Fruit fly (Drosophila melanogaster) whole organism, embryonic: Measurements from ENCODE around the gene glu.

Source experiments
- Bgb ChIP-seq: fragments of 200-800 bp; sonication (Bioruptor generic); IDR thresholded peaks from 2 replicates; pipeline ENCODE4 v1.3.6; 2022; ENCODE audit warnings: missing biosample characterization, missing genetic modification characterization; ENCODE audit not compliant: partially characterized antibody
- CG10147 ChIP-seq: fragments of 200-800 bp; sonication (Bioruptor generic); optimal IDR thresholded peaks from 2 replicates; lab custom pipeline; 2019; ENCODE audit warnings: missing biosample characterization, mild to moderate bottlenecking, missing genetic modification characterization, moderate library complexity
- CG10565 ChIP-seq: fragments of 200-800 bp; sonication (Bioruptor generic); optimal IDR thresholded peaks from 3 replicates; lab custom pipeline; 2016; ENCODE audit warnings: missing biosample characterization, mild to moderate bottlenecking, missing genetic modification characterization
- CG10654 ChIP-seq: fragments of 200-800 bp; sonication (Bioruptor generic); optimal IDR thresholded peaks from 2 replicates; lab custom pipeline; 2016; ENCODE audit warnings: missing biosample characterization, missing genetic modification characterization
- CG10979 ChIP-seq: fragments of 200-800 bp; sonication (Bioruptor generic); optimal IDR thresholded peaks from 2 replicates; lab custom pipeline; 2018; ENCODE audit warnings: missing biosample characterization, mild to moderate bottlenecking, missing genetic modification characterization, moderate library complexity
- CG11093 ChIP-seq: fragments of 200-800 bp; sonication (Bioruptor generic); IDR thresholded peaks from 3 replicates; pipeline ENCODE4 v1.3.6; 2022; ENCODE audit warnings: missing biosample characterization, missing genetic modification characterization
- CG11504 ChIP-seq: fragments of 200-800 bp; sonication (Bioruptor generic); optimal IDR thresholded peaks from 3 replicates; lab custom pipeline; 2019; ENCODE audit warnings: missing biosample characterization, mild to moderate bottlenecking, missing genetic modification characterization, moderate library complexity
- CG11696 ChIP-seq: fragments of 200-800 bp; sonication (Bioruptor generic); IDR thresholded peaks from 2 replicates; pipeline ENCODE4 v1.3.6; 2022; ENCODE audit warnings: missing biosample characterization, missing genetic modification characterization
- CG12104 ChIP-seq: fragments of 200-800 bp; sonication (Bioruptor generic); optimal IDR thresholded peaks from 3 replicates; lab custom pipeline; 2016; ENCODE audit warnings: missing biosample characterization, missing genetic modification characterization
- CG12391 ChIP-seq: fragments of 200-800 bp; sonication (Bioruptor generic); optimal IDR thresholded peaks from 3 replicates; lab custom pipeline; 2018; ENCODE audit warnings: missing biosample characterization, mild to moderate bottlenecking, missing genetic modification characterization, moderate library complexity
- CG16813 ChIP-seq: fragments of 200-800 bp; sonication (Bioruptor generic); IDR thresholded peaks from 3 replicates; pipeline ENCODE4 v1.3.6; 2022; ENCODE audit warnings: missing biosample characterization, missing genetic modification characterization; ENCODE audit not compliant: partially characterized antibody
- CG17802 ChIP-seq: fragments of 200-800 bp; sonication (Bioruptor generic); optimal IDR thresholded peaks from 2 replicates; lab custom pipeline; 2018; ENCODE audit warnings: missing biosample characterization, mild to moderate bottlenecking, missing genetic modification characterization, moderate library complexity
- CG17912 ChIP-seq: fragments of 200-800 bp; sonication (Bioruptor generic); optimal IDR thresholded peaks from 2 replicates; lab custom pipeline; 2018; ENCODE audit warnings: missing biosample characterization, mild to moderate bottlenecking, missing genetic modification characterization
- CG1792 ChIP-seq: fragments of 200-800 bp; sonication (Bioruptor generic); optimal IDR thresholded peaks from 2 replicates; lab custom pipeline; 2016; ENCODE audit warnings: missing biosample characterization, missing genetic modification characterization
- CG18262 ChIP-seq: fragments of 200-800 bp; optimal IDR thresholded peaks from 3 replicates; lab custom pipeline; 2019; ENCODE audit warnings: missing biosample characterization, mild to moderate bottlenecking, missing genetic modification characterization, moderate library complexity
- CG30403 ChIP-seq: fragments of 200-800 bp; sonication (Bioruptor generic); optimal IDR thresholded peaks from 3 replicates; lab custom pipeline; 2016; ENCODE audit warnings: missing biosample characterization, missing genetic modification characterization
- CG32772 ChIP-seq: fragments of 200-800 bp; sonication (Bioruptor generic); IDR thresholded peaks from 2 replicates; pipeline ENCODE4 v1.3.6; 2022; ENCODE audit warnings: missing biosample characterization, missing genetic modification characterization
- CG5953 ChIP-seq: fragments of 200-800 bp; sonication (Bioruptor generic); IDR thresholded peaks from 2 replicates; pipeline ENCODE4 v1.3.6; 2022; ENCODE audit warnings: missing biosample characterization, missing genetic modification characterization
- CG6689 ChIP-seq: fragments of 200-800 bp; sonication (Bioruptor generic); IDR thresholded peaks from 2 replicates; pipeline ENCODE4 v1.3.6; 2022; ENCODE audit warnings: missing biosample characterization, missing genetic modification characterization
- CG8765 ChIP-seq: fragments of 200-800 bp; sonication (Bioruptor generic); IDR thresholded peaks from 2 replicates; pipeline ENCODE4 v1.3.6; 2022; ENCODE audit warnings: missing biosample characterization, missing genetic modification characterization
- Deaf1 ChIP-seq: fragments of 200-800 bp; optimal IDR thresholded peaks from 3 replicates; lab custom pipeline; 2019; ENCODE audit warnings: missing biosample characterization, mild to moderate bottlenecking, missing genetic modification characterization, moderate library complexity
- Hmr ChIP-seq: fragments of 200-800 bp; sonication (Bioruptor generic); optimal IDR thresholded peaks from 3 replicates; lab custom pipeline; 2017; ENCODE audit warnings: mild to moderate bottlenecking, missing biosample characterization, missing genetic modification reagents, missing genetic modification characterization
- Lpt ChIP-seq: fragments of >200 bp; optimal IDR thresholded peaks from 2 replicates; lab custom pipeline; 2018; ENCODE audit warnings: missing biosample characterization, missing genetic modification characterization
- MESR4 ChIP-seq: fragments of 200-800 bp; sonication (Bioruptor generic); optimal IDR thresholded peaks from 2 replicates; lab custom pipeline; 2018; ENCODE audit warnings: missing biosample characterization, mild to moderate bottlenecking, missing genetic modification characterization, moderate library complexity
- NC2α ChIP-seq: fragments of 200-800 bp; sonication (Bioruptor generic); optimal IDR thresholded peaks from 2 replicates; lab custom pipeline; 2016; ENCODE audit warnings: missing biosample characterization, missing genetic modification characterization
- Ravus ChIP-seq: fragments of 200-800 bp; sonication (Bioruptor generic); IDR thresholded peaks from 2 replicates; pipeline ENCODE4 v1.3.6; 2022; ENCODE audit warnings: missing biosample characterization, missing genetic modification characterization
- Side ChIP-seq: fragments of 200-800 bp; sonication (Bioruptor generic); optimal IDR thresholded peaks from 2 replicates; lab custom pipeline; 2016; ENCODE audit warnings: missing biosample characterization, missing genetic modification characterization
- TFAM ChIP-seq: fragments of 200-800 bp; sonication (Bioruptor generic); optimal IDR thresholded peaks from 2 replicates; lab custom pipeline; 2017; ENCODE audit warnings: missing biosample characterization, missing genetic modification characterization, inconsistent platforms
- Trl ChIP-seq, 3 experiments: fragments of >200 bp in 2 of 3; fragments of 200-800 bp in 1 of 3; sonication (Bioruptor generic) in 1 of 3; optimal IDR thresholded peaks; 2 replicates in 1 of 3; 3 replicates in 2 of 3; lab custom pipeline; 2016 to 2017; ENCODE audit warnings: missing biosample characterization in 1 of 3, missing genetic modification characterization in 1 of 3
- Usf ChIP-seq: fragments of 200-800 bp; sonication (Bioruptor generic); optimal IDR thresholded peaks from 2 replicates; lab custom pipeline; 2017; ENCODE audit warnings: missing genotype, missing biosample characterization, missing genetic modification characterization
- Xrp1 ChIP-seq: fragments of 200-800 bp; sonication (Bioruptor generic); IDR thresholded peaks from 2 replicates; pipeline ENCODE4 v1.3.6; 2022; ENCODE audit warnings: missing biosample characterization, missing genetic modification characterization
- ac ChIP-seq: fragments of 200-800 bp; sonication (Bioruptor generic); optimal IDR thresholded peaks from 3 replicates; lab custom pipeline; 2017; ENCODE audit warnings: missing biosample characterization, mild to moderate bottlenecking, missing genetic modification characterization
- ase ChIP-seq: fragments of 200-800 bp; sonication (Bioruptor generic); IDR thresholded peaks from 3 replicates; pipeline ENCODE4 v1.3.6; 2022; ENCODE audit warnings: missing biosample characterization, missing genetic modification characterization
- bigmax ChIP-seq: fragments of 200-800 bp; sonication (Bioruptor generic); optimal IDR thresholded peaks from 2 replicates; lab custom pipeline; 2018; ENCODE audit warnings: missing biosample characterization, mild to moderate bottlenecking, missing genetic modification characterization
- bowl ChIP-seq: fragments of 200-800 bp; sonication (Bioruptor generic); IDR thresholded peaks from 2 replicates; pipeline ENCODE4 v1.3.6; 2022; ENCODE audit warnings: missing biosample characterization, missing genetic modification characterization
- cad ChIP-seq: fragments of >200 bp; optimal IDR thresholded peaks from 2 replicates; lab custom pipeline; 2017; ENCODE audit warnings: missing biosample characterization, missing genetic modification characterization
- chm ChIP-seq: fragments of 200-800 bp; sonication (Bioruptor generic); IDR thresholded peaks from 2 replicates; pipeline ENCODE4 v1.3.6; 2022; ENCODE audit warnings: missing biosample characterization, missing genetic modification characterization
- gce ChIP-seq: fragments of 200-800 bp; sonication (Bioruptor generic); IDR thresholded peaks from 3 replicates; pipeline ENCODE4 v1.3.6; 2022; ENCODE audit warnings: missing biosample characterization, missing genetic modification characterization
- klu ChIP-seq: fragments of 200-800 bp; sonication (Bioruptor generic); IDR thresholded peaks from 2 replicates; pipeline ENCODE4 v1.3.6; 2022; ENCODE audit warnings: missing biosample characterization, missing genetic modification characterization
- mirr ChIP-seq: fragments of 200-800 bp; sonication (Bioruptor generic); optimal IDR thresholded peaks from 3 replicates; lab custom pipeline; 2018; ENCODE audit warnings: missing biosample characterization, mild to moderate bottlenecking, missing genetic modification characterization
- mld ChIP-seq: fragments of 200-800 bp; sonication (Bioruptor generic); IDR thresholded peaks from 3 replicates; pipeline ENCODE4 v1.3.6; 2022; ENCODE audit warnings: missing biosample characterization, missing genetic modification characterization; ENCODE audit not compliant: partially characterized antibody
- pan ChIP-seq, 4 experiments: fragments of >200 bp in 3 of 4; fragments of 200-800 bp in 1 of 4; sonication (Bioruptor generic) in 1 of 4; optimal IDR thresholded peaks in 3 of 4; IDR thresholded peaks in 1 of 4; 2 replicates each; pipeline versions ENCODE4 v1.3.6 to Lab custom; 2017 to 2022; ENCODE audit warnings: missing biosample characterization in 2 of 4, missing genetic modification characterization in 2 of 4, mixed read lengths in 1 of 4
- peb ChIP-seq: fragments of 200-800 bp; sonication (Bioruptor generic); IDR thresholded peaks from 2 replicates; pipeline ENCODE4 v1.3.6; 2022; ENCODE audit warnings: missing biosample characterization, missing genetic modification characterization
- pum ChIP-seq: fragments of 200-800 bp; sonication (Bioruptor generic); optimal IDR thresholded peaks from 2 replicates; lab custom pipeline; 2016; ENCODE audit warnings: missing biosample characterization, missing genetic modification characterization
- run ChIP-seq: fragments of 200-800 bp; sonication (Bioruptor generic); optimal IDR thresholded peaks from 3 replicates; lab custom pipeline; 2018; ENCODE audit warnings: missing biosample characterization, mild to moderate bottlenecking, missing genetic modification characterization
- sd ChIP-seq: fragments of 200-800 bp; sonication (Bioruptor generic); optimal IDR thresholded peaks from 3 replicates; lab custom pipeline; 2018; ENCODE audit warnings: missing biosample characterization, mild to moderate bottlenecking, missing genetic modification characterization, moderate library complexity
- sens ChIP-seq: fragments of 200-800 bp; sonication (Bioruptor generic); peaks from one replicate; lab custom pipeline; 2016; ENCODE audit warnings: missing biosample characterization, missing genetic modification characterization
- sisA ChIP-seq: fragments of 200-800 bp; sonication (Bioruptor generic); IDR thresholded peaks from 2 replicates; pipeline ENCODE4 v1.3.6; 2022; ENCODE audit warnings: missing biosample characterization, missing genetic modification characterization
- slbo ChIP-seq: fragments of 200-800 bp; sonication (Bioruptor generic); IDR thresholded peaks from 2 replicates; pipeline ENCODE4 v1.3.6; 2022; ENCODE audit warnings: missing biosample characterization, missing genetic modification characterization
- ssp ChIP-seq: fragments of 200-800 bp; sonication (Bioruptor generic); IDR thresholded peaks from 2 replicates; pipeline ENCODE4 v1.3.6; 2022; ENCODE audit warnings: missing biosample characterization, missing genetic modification characterization
- tgo ChIP-seq: fragments of 200-800 bp; sonication (Bioruptor generic); IDR thresholded peaks from 3 replicates; pipeline ENCODE4 v1.3.6; 2022; ENCODE audit warnings: missing biosample characterization, missing genetic modification characterization
- usp ChIP-seq: fragments of >200 bp; optimal IDR thresholded peaks from 2 replicates; lab custom pipeline; 2017; ENCODE audit warnings: missing biosample characterization, missing genetic modification characterization

Gene glu

DNA sequence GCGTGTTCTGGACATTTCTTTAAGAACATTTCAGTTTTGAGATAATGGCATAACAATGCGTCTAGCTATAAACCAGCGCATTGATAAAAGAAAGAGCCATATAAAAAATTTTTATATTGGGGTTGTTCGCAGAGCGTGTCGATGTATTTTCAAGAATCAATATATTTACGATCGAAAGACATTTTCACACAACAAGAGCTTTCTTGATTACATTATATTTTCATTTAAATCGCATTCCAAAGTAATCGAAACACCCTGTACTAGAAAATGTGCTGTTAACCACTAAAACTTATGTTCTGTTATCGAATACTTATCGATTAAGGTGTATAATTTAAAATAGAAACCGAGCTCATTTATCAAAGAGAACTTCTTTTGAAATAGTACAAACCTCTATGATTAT lies 34.4 kb downstream of the glu start (continued):
- TF ChIP-seq chm (GFP tag; lab: Robert Waterston, UW) (no peak), CG11504 (no peak), klu (peak; percentile 36), ac (GFP tag; lab: Kevin White, UChicago) (no peak), Side (GFP tag; lab: Kevin White, UChicago) (no peak), run (tag; lab: Kevin White, UChicago) (no peak), Ravus (GFP tag; lab: Robert Waterston, UW) (peak; percentile 10; the same call in 1 of the 2 replicates), CG12104 (GFP tag; lab: Kevin White, UChicago) (peak; percentile 43), CG30403 (GFP tag; lab: Kevin White, UChicago) (peak; percentile 62), CG17912 (GFP tag; lab: Kevin White, UChicago) (no peak), cad (GFP tag; lab: Kevin White, UChicago) (no peak), peb (no peak), sisA (GFP tag; lab: Robert Waterston, UW) (no peak; the same call in 1 of the 2 replicates), NC2α (GFP tag; lab: Kevin White, UChicago) (no peak), CG16813 (no peak), mirr (GFP tag; lab: Kevin White, UChicago) (no peak), Deaf1 (no peak), Hmr (peak; percentile 34), CG11093 (GFP tag; lab: Robert Waterston, UW) (no peak), Xrp1 (GFP tag; lab: Robert Waterston, UW) (no peak), CG10565 (GFP tag; lab: Kevin White, UChicago) (no peak), MESR4 (GFP tag; lab: Kevin White, UChicago) (no peak), CG32772 (GFP tag; lab: Robert Waterston, UW) (no peak), TFAM (GFP tag; lab: Kevin White, UChicago) (no peak), pum (GFP tag; lab: Kevin White, UChicago) (no peak), CG10979 (tag; lab: Kevin White, UChicago) (no peak), Usf (GFP tag; lab: Kevin White, UChicago) (no peak), usp (GFP tag; lab: Kevin White, UChicago) (no peak), bowl (no peak), CG17802 (no peak), pan (optimal IDR thresholded peaks at IDR 0.05; lab: Kevin White, UChicago) (no peak), pan (GFP tag; optimal IDR thresholded peaks at IDR 0.05 in 1 of 2, IDR thresholded peaks at IDR 0.05 in 1 of 2) (no peak), sens (GFP tag; lab: Kevin White, UChicago) (peak; percentile 91), Bgb (GFP tag; lab: Robert Waterston, UW) (no peak), CG5953 (GFP tag; lab: Robert Waterston, UW) (no peak), CG6689 (GFP tag; lab: Robert Waterston, UW) (no peak), Trl (optimal IDR thresholded peaks at IDR 0.05; lab: Kevin White, UChicago) (no peak), Trl (GFP tag; optimal IDR thresholded peaks at IDR 0.05; lab: Kevin White, UChicago) (no peak), CG18262 (no peak), bigmax (GFP tag; lab: Kevin White, UChicago) (no peak), tgo (no peak; the same call in 2 of the 3 replicates), CG10147 (GFP tag; lab: Kevin White, UChicago) (peak; percentile 49), sd (peak; percentile 84), Lpt (GFP tag; lab: Kevin White, UChicago) (no peak), ssp (GFP tag; lab: Robert Waterston, UW) (no peak), CG10654 (GFP tag; lab: Kevin White, UChicago) (no peak), CG11696 (GFP tag; lab: Robert Waterston, UW) (no peak), mld (GFP tag; lab: Robert Waterston, UW) (no peak), CG8765 (no peak), ase (no peak), slbo (peak; percentile 73), CG12391 (tag; lab: Kevin White, UChicago) (peak; percentile 44), CG1792 (GFP tag; lab: Kevin White, UChicago) (no peak), gce (GFP tag; lab: Robert Waterston, UW) (no peak)
